Worm (Caenorhabditis elegans) whole organism, midembryonic: ENCODE measurements around the gene acox-3.

Source experiments
- T22C8.4 ChIP-seq: fragments of 200-800 bp; sonication (Bioruptor generic); IDR thresholded peaks from 2 replicates; pipeline ENCODE4 v1.3.6; 2022; ENCODE audit warnings: missing genetic modification characterization, missing compliant biosample characterization
- cog-1 ChIP-seq: sonication (generic microtip); optimal IDR thresholded peaks from 2 replicates; lab custom pipeline; 2016; ENCODE audit warnings: missing genetic modification characterization, missing compliant biosample characterization
- flt-1 ChIP-seq: fragments of 200-800 bp; sonication (Bioruptor generic); IDR thresholded peaks from 2 replicates; pipeline ENCODE4 v1.3.6; 2022; ENCODE audit warnings: missing genetic modification characterization, missing compliant biosample characterization
- klf-2 ChIP-seq: fragments of 200-800 bp; sonication (Bioruptor generic); conservative IDR thresholded peaks from 2 replicates; pipeline ENCODE4 v1.3.6; 2022; ENCODE audit warnings: missing genetic modification reagents, missing genetic modification characterization, missing compliant biosample characterization
- med-1 ChIP-seq: sonication (generic microtip); optimal IDR thresholded peaks from 2 replicates; lab custom pipeline; 2017; ENCODE audit warnings: missing genetic modification characterization, mild to moderate bottlenecking, missing compliant biosample characterization, antibody characterized with exemption, missing genetic modification reagents; ENCODE audit not compliant: insufficient read depth
- ref-1 ChIP-seq: fragments of 200-800 bp; sonication (Bioruptor generic); conservative IDR thresholded peaks from 2 replicates; pipeline ENCODE4 v1.3.6; 2022; ENCODE audit warnings: missing genetic modification reagents, missing genetic modification characterization, missing compliant biosample characterization
- tab-1 ChIP-seq: fragments of 200-800 bp; sonication (Bioruptor generic); IDR thresholded peaks from 2 replicates; pipeline ENCODE4 v1.3.6; 2022; ENCODE audit warnings: missing genetic modification characterization, missing compliant biosample characterization
- ztf-23 ChIP-seq: fragments of 200-800 bp; sonication (Bioruptor generic); IDR thresholded peaks from 2 replicates; pipeline ENCODE4 v1.3.6; 2022; ENCODE audit warnings: missing genetic modification reagents, missing genetic modification characterization, missing compliant biosample characterization
- ztf-29 ChIP-seq: fragments of 200-800 bp; sonication (Bioruptor generic); IDR thresholded peaks from 2 replicates; pipeline ENCODE4 v1.3.6; 2022; ENCODE audit warnings: missing genetic modification reagents, missing genetic modification characterization, missing compliant biosample characterization

Gene acox-3

DNA sequence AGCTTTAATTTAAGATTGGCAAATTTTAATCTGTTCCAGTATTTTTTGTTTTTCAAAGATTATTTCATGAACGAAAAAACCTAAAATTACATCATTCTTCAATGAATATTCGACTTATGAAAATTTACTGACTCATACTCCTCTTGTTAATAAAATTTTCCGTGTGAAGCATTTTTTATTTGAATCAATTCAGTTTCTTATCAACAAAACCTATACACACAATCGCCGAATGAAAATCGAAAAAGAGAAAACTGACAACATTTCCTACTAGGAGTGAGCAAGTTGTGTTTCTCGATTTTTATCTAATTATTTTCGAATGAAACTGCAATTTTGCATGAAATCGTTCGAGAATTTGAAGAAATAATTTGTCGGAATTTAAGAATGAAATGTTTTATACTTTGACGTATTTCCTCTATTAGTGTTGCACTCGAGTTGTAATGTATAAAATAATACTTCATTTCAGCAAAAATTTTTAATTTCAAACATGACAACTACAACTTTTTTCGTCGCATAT, 17.7 kb downstream of the acox-3 start, which contains the start of gene F58F9.4:
TSS of gene F58F9.4 (plus strand) at position 464 of the 514 bp plus-strand sequence.
- TF ChIP-seq ztf-23 (GFP tag; lab: Robert Waterston, UW), result no peak
- no peak for TF ChIP-seq med-1 (GFP tag; lab: Kevin White, UChicago)
- TF ChIP-seq tab-1 (GFP tag; lab: Robert Waterston, UW), result no peak
- TF ChIP-seq T22C8.4 (GFP tag; lab: Robert Waterston, UW), result no peak
- no peak for TF ChIP-seq flt-1 (GFP tag; lab: Robert Waterston, UW)
- no peak for TF ChIP-seq ref-1

DNA sequence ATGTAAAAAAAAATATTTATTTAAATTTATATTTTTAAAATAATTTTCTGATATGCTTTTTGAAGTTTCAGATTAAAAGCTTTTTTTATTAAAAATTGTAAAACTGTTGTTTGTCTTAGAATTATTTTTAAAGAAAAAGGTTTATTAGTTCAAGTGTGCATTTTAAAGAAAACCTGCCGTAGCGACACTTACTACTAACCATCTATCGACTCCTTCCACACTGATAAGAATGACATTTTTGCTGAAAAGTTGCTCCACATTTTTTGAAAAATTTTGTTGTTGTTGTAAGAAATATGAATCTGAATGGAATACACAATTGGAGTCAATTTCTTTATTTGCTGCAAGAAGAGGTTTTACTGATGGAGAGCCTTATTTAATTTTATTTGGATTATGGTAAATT, 20.3 kb downstream of the acox-3 start, which contains the start of gene C49A9.1:
TSS of gene C49A9.1 (plus strand) at position 217 of the 400 bp plus-strand sequence.
- TF ChIP-seq klf-2 (GFP tag; lab: Robert Waterston, UW) (no peak), ref-1 (no peak), cog-1 (tag; lab: Kevin White, UChicago) (no peak), tab-1 (GFP tag; lab: Robert Waterston, UW) (no peak), ztf-23 (GFP tag; lab: Robert Waterston, UW) (no peak), ztf-29 (no peak), med-1 (GFP tag; lab: Kevin White, UChicago) (no peak), T22C8.4 (GFP tag; lab: Robert Waterston, UW) (no peak), flt-1 (GFP tag; lab: Robert Waterston, UW) (no peak)

ce11 chrIV:6225143-6225542, 23.1 kb downstream of the acox-3 start, which contains the start of gene C49A9.2:
C49A9.2 (plus strand) TSS chrIV:6225443.
- no peak for TF ChIP-seq T22C8.4 (GFP tag; lab: Robert Waterston, UW)

DNA sequence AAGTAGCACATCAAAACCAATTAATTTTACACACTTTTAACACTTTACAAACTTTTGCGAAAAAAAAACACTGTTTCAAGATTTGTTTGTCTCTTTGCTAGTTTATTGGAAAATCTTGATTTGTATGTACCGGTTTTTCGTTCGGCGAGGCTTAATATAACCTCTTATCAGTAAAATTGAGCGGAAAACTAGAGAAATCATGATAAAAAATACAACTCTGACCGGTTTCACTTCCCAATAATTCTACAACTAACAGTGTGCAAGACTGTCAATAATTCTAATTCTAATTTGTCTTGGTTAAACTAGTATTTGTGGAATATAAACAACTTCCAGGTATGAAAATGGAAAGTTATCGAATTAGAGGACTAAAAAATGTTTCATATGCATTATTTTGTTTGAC, 26.4 kb downstream of the acox-3 start, which contains the start of gene C49A9.3:
TSS of gene C49A9.3 (plus strand) at position 212 of the 400 bp plus-strand sequence.
- no peak for TF ChIP-seq med-1 (GFP tag; lab: Kevin White, UChicago)
- TF ChIP-seq cog-1 (tag; lab: Kevin White, UChicago), result no peak
- no peak for TF ChIP-seq klf-2 (GFP tag; lab: Robert Waterston, UW)
- no peak for TF ChIP-seq flt-1 (GFP tag; lab: Robert Waterston, UW)
- TF ChIP-seq tab-1 (GFP tag; lab: Robert Waterston, UW), result no peak
- no peak for TF ChIP-seq ztf-29

DNA sequence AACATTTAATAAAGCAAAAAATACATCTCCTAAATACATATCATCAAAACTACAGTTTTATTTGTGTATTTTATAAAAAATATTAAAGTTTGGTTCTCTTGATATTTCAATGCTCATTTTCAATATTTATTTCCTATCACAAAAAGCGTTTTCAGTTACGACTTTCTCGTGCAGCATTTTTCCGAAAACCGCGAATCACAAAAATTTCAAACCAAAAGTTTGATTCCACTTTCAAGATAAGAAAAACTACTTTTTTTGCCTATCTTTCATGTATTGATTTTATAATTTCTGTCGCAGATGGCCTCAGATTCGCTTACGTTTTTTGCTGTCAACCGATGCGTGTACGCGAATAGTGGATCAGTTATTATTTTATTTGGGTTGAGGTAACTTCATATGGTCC, 28.9 kb downstream of the acox-3 start, which contains the start of gene C49A9.4:
TSS of gene C49A9.4 (plus strand) at position 265 of the 400 bp plus-strand sequence.
- TF ChIP-seq flt-1 (GFP tag; lab: Robert Waterston, UW) (no peak), ztf-29 (no peak), ref-1 (no peak), klf-2 (GFP tag; lab: Robert Waterston, UW) (no peak), tab-1 (GFP tag; lab: Robert Waterston, UW) (no peak), T22C8.4 (GFP tag; lab: Robert Waterston, UW) (no peak), med-1 (GFP tag; lab: Kevin White, UChicago) (no peak), cog-1 (tag; lab: Kevin White, UChicago) (no peak), ztf-23 (GFP tag; lab: Robert Waterston, UW) (no peak)

- TF ChIP-seq ztf-29, result no peak
- TF ChIP-seq med-1 (GFP tag; lab: Kevin White, UChicago), result no peak
- TF ChIP-seq T22C8.4 (GFP tag; lab: Robert Waterston, UW), result no peak
- TF ChIP-seq flt-1 (GFP tag; lab: Robert Waterston, UW), result no peak
Measured at ce11 chrIV:6217503-6217902, 30.8 kb downstream of the acox-3 start.

DNA sequence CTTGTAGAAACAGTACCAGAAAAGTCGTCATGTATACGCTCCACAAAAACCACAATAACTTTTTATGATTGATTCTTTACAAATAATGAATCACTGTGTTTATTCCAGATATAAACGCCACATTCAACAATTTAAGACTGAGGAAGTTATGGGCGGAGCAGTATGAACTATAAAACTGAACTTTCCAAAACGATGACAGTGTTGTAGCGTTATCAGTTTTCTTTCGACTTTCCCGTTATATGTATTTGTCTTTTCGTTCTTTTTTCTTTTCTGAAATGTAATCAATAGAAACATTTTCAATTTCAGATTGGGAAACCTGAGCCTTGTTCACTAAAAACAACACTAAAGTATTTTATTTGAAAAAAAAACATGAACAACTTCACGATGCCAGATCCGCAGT, 31.2 kb downstream of the acox-3 start, which contains the start of gene C49A9.9:
TSS of gene C49A9.9 (plus strand) at position 307 of the 400 bp plus-strand sequence.
- TF ChIP-seq med-1 (GFP tag; lab: Kevin White, UChicago) (no peak), tab-1 (GFP tag; lab: Robert Waterston, UW) (no peak), ref-1 (no peak), cog-1 (tag; lab: Kevin White, UChicago) (no peak), T22C8.4 (GFP tag; lab: Robert Waterston, UW) (no peak), klf-2 (GFP tag; lab: Robert Waterston, UW) (no peak), ztf-29 (no peak), flt-1 (GFP tag; lab: Robert Waterston, UW) (no peak), ztf-23 (GFP tag; lab: Robert Waterston, UW) (no peak)

DNA sequence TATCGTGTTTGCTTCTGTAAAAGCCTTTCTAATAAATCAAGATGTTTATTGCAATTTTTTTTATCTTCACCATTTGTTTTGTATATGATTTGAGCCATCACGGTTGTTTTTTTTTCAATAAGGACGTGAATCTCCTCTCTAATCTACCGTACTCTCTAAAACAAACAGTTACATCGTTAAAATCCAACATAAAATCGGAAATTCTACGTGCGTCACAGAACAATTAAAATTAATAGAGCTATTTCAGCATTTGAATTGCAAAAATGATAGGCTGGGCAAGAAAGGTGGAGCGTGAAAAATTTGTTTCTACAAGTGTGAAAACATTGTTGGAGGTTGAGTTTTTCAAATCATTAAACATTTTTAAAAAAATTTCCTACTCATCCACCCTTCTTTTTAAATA, 34.9 kb downstream of the acox-3 start, which contains the start of gene C49A9.5:
TSS of gene C49A9.5 (plus strand) at position 271 of the 400 bp plus-strand sequence.
- TF ChIP-seq cog-1 (tag; lab: Kevin White, UChicago) (no peak), tab-1 (GFP tag; lab: Robert Waterston, UW) (no peak)

DNA sequence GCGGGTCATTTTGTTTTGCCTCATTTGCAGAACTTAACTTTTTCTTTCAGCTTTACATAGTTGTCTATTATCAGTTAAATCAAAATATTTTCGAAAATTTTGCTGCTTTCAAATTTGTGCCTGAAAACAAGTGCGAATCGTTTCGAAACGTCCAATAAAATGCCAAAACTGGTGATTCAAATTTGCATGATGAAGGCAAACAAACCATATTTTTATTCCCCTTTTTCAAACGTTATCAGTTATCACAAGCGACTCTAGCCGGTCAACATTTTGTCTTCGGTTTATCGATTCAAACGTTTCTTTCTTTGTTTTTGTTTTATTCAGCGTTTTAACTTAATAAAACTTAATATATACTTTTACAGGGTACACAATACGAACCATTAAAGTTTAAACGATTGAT, 37.7 kb downstream of the acox-3 start, which contains the start of the genes ugt-24 and C49A9.6:
TSS of gene ugt-24 (minus strand) at position 147 of the 400 bp plus-strand sequence.
TSS of gene C49A9.6 (plus strand) at position 363 of the 400 bp plus-strand sequence.
- TF ChIP-seq T22C8.4 (GFP tag; lab: Robert Waterston, UW) (no peak), klf-2 (GFP tag; lab: Robert Waterston, UW) (no peak), ztf-23 (GFP tag; lab: Robert Waterston, UW) (no peak), med-1 (GFP tag; lab: Kevin White, UChicago) (no peak), cog-1 (tag; lab: Kevin White, UChicago) (no peak), ztf-29 (no peak), tab-1 (GFP tag; lab: Robert Waterston, UW) (no peak)

- TF ChIP-seq ref-1, result peak; percentile 49; the same call in 1 of the 2 replicates
- TF ChIP-seq klf-2 (GFP tag; lab: Robert Waterston, UW), result 0 out of 2 replicates have a peak, but pooled peaks have one; percentile 8
Measured at ce11 chrIV:6209958-6210357, 38.3 kb downstream of the acox-3 start.
